Worm (Caenorhabditis elegans): ENCODE measurements around the gene clec-33.

DNA sequence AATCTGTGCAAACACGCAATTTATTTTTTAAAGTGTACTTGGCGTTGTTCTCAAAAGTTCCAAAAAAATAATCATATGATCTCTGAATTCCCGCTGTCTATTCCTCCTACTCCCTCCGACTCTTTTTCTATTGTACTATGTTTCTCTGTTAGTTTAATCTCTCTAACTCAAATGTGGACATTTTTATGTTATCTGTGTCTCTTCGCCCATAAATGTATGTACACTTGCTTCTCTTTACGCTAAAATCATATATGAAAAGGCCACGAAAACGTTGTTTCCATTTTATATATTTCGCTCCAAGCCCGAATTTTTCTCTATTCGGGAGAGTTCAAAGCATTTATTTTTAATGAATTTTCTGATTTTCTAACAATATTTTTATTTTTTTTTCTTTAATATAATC is 41.2 kb upstream of the clec-33 start:
- TF ChIP-seq ama-1 (optimal IDR thresholded peaks at IDR 0.05) (no peak), hnd-1 (tag; optimal IDR thresholded peaks at IDR 0.05) (no peak), F13C5.2 (tag; optimal IDR thresholded peaks at IDR 0.05) (no peak), tra-4 (tag; optimal IDR thresholded peaks at IDR 0.05) (no peak), pes-1 (GFP tag; IDR thresholded peaks at IDR 0.05) (no peak), hmg-4 (GFP tag; optimal IDR thresholded peaks at IDR 0.05) (no peak), ceh-13 (GFP tag; optimal IDR thresholded peaks at IDR 0.05) (no peak)
